Worm (Caenorhabditis elegans) whole organism, L3 larva: ENCODE data around the gene K07F5.15.

ENCODE experiments used
- R02D3.7 ChIP-seq: fragments of 150-350 bp; optimal IDR thresholded peaks from 2 replicates; lab custom pipeline; 2014; ENCODE audit warnings: missing biosample characterization, missing genetic modification characterization
- ZK546.5 ChIP-seq: sonication (generic microtip); optimal IDR thresholded peaks from 2 replicates; lab custom pipeline; 2017; ENCODE audit warnings: missing biosample characterization, missing genetic modification characterization
- ama-1 ChIP-seq: fragments of 150-350 bp; optimal IDR thresholded peaks from 2 replicates; lab custom pipeline; 2018
- ceh-16 ChIP-seq: sonication (generic microtip); optimal IDR thresholded peaks from 2 replicates; lab custom pipeline; 2017; ENCODE audit warnings: missing biosample characterization, missing genetic modification characterization
- ceh-28 ChIP-seq: fragments of 150-350 bp; optimal IDR thresholded peaks from 2 replicates; lab custom pipeline; 2014; ENCODE audit warnings: missing biosample characterization, missing genetic modification reagents, missing genetic modification characterization
- ceh-82 ChIP-seq: fragments of 150-350 bp; optimal IDR thresholded peaks from 2 replicates; lab custom pipeline; 2014; ENCODE audit warnings: missing biosample characterization, missing genetic modification characterization
- ceh-9 ChIP-seq: sonication (generic microtip); optimal IDR thresholded peaks from 2 replicates; lab custom pipeline; 2018; ENCODE audit warnings: missing biosample characterization, missing genetic modification characterization
- daf-12 ChIP-seq: fragments of 150-350 bp; optimal IDR thresholded peaks from 2 replicates; lab custom pipeline; 2014; ENCODE audit warnings: missing biosample characterization, missing genetic modification reagents, missing genetic modification characterization
- egl-5 ChIP-seq: fragments of 150-350 bp; optimal IDR thresholded peaks from 2 replicates; lab custom pipeline; 2017; ENCODE audit warnings: missing biosample characterization, missing genetic modification reagents, missing genetic modification characterization, inconsistent platforms
- elt-1 ChIP-seq: fragments of 150-350 bp; optimal IDR thresholded peaks from 2 replicates; lab custom pipeline; 2014; ENCODE audit warnings: missing biosample characterization, missing genetic modification characterization
- elt-2 ChIP-seq: sonication (generic microtip); optimal IDR thresholded peaks from 2 replicates; lab custom pipeline; 2016; ENCODE audit warnings: missing genetic modification reagents, mild to moderate bottlenecking, missing genetic modification characterization, missing compliant biosample characterization
- elt-3 ChIP-seq, 3 experiments: fragments of 150-350 bp in 1 of 3; sonication (generic microtip) in 2 of 3; optimal IDR thresholded peaks; 2 replicates in 2 of 3; 4 replicates in 1 of 3; lab custom pipeline; 2014 to 2017; ENCODE audit warnings: missing biosample characterization in 3 of 3, missing genetic modification characterization in 3 of 3
- eor-1 ChIP-seq, 2 experiments: fragments of 150-350 bp; optimal IDR thresholded peaks; 2 replicates each; lab custom pipeline; 2014 to 2018; ENCODE audit warnings: missing biosample characterization in 2 of 2, missing genetic modification characterization in 2 of 2
- fkh-10 ChIP-seq: sonication (generic microtip); optimal IDR thresholded peaks from 2 replicates; lab custom pipeline; 2017; ENCODE audit warnings: missing biosample characterization, missing genetic modification reagents, missing genetic modification characterization
- fkh-2 ChIP-seq: fragments of 150-350 bp; optimal IDR thresholded peaks from 2 replicates; lab custom pipeline; 2014; ENCODE audit warnings: missing biosample characterization, missing genetic modification reagents, missing genetic modification characterization
- fos-1 ChIP-seq: fragments of 150-350 bp; optimal IDR thresholded peaks from 2 replicates; lab custom pipeline; 2014; ENCODE audit warnings: missing biosample characterization, missing genetic modification characterization
- hmg-11 ChIP-seq: sonication (generic microtip); optimal IDR thresholded peaks from 2 replicates; lab custom pipeline; 2016; ENCODE audit warnings: missing genetic modification characterization, missing compliant biosample characterization
- jun-1 ChIP-seq: fragments of 150-350 bp; optimal IDR thresholded peaks from 2 replicates; lab custom pipeline; 2014; ENCODE audit warnings: missing biosample characterization, missing genetic modification reagents, missing genetic modification characterization
- lin-15B ChIP-seq: fragments of 150-350 bp; optimal IDR thresholded peaks from 2 replicates; lab custom pipeline; 2014; ENCODE audit warnings: missing biosample characterization, missing genetic modification characterization
- lin-39 ChIP-seq: fragments of 150-350 bp; optimal IDR thresholded peaks from 2 replicates; lab custom pipeline; 2018; ENCODE audit warnings: missing biosample characterization, missing genetic modification reagents, missing genetic modification characterization
- lsy-12 ChIP-seq: sonication (generic microtip); optimal IDR thresholded peaks from 2 replicates; lab custom pipeline; 2016; ENCODE audit warnings: mild to moderate bottlenecking, missing genetic modification characterization, missing compliant biosample characterization
- mdl-1 ChIP-seq: fragments of 150-350 bp; optimal IDR thresholded peaks from 2 replicates; lab custom pipeline; 2014; ENCODE audit warnings: missing biosample characterization, missing genetic modification characterization
- mml-1 ChIP-seq: fragments of 150-350 bp; sonication (generic microtip); optimal IDR thresholded peaks from 3 replicates; lab custom pipeline; 2014; ENCODE audit warnings: missing biosample characterization, missing genetic modification characterization
- nfya-1 ChIP-seq: sonication (generic microtip); optimal IDR thresholded peaks from 2 replicates; lab custom pipeline; 2017; ENCODE audit warnings: missing genetic modification characterization, mild to moderate bottlenecking, missing compliant biosample characterization, antibody characterized with exemption, moderate library complexity; ENCODE audit not compliant: insufficient read depth
- nhr-11 ChIP-seq: fragments of 150-350 bp; optimal IDR thresholded peaks from 2 replicates; lab custom pipeline; 2014; ENCODE audit warnings: missing biosample characterization, missing genetic modification characterization
- nhr-12 ChIP-seq: fragments of 150-350 bp; optimal IDR thresholded peaks from 2 replicates; lab custom pipeline; 2014; ENCODE audit warnings: missing biosample characterization, missing genetic modification characterization
- nhr-23 ChIP-seq: fragments of 150-350 bp; optimal IDR thresholded peaks from 2 replicates; lab custom pipeline; 2014; ENCODE audit warnings: missing biosample characterization, missing genetic modification reagents, missing genetic modification characterization
- nhr-237 ChIP-seq: fragments of 150-350 bp; optimal IDR thresholded peaks from 2 replicates; lab custom pipeline; 2014; ENCODE audit warnings: missing biosample characterization, missing genetic modification characterization
- nhr-28 ChIP-seq: fragments of 150-350 bp; optimal IDR thresholded peaks from 2 replicates; lab custom pipeline; 2014; ENCODE audit warnings: missing biosample characterization, missing genetic modification characterization
- nhr-76 ChIP-seq: fragments of 150-350 bp; sonication (generic microtip); optimal IDR thresholded peaks from 5 replicates; lab custom pipeline; 2014; ENCODE audit warnings: missing biosample characterization, missing genetic modification characterization
- nhr-77 ChIP-seq: fragments of 150-350 bp; optimal IDR thresholded peaks from 2 replicates; lab custom pipeline; 2014; ENCODE audit warnings: missing biosample characterization, missing genetic modification characterization
- pha-4 ChIP-seq: fragments of 150-350 bp; optimal IDR thresholded peaks from 2 replicates; lab custom pipeline; 2014; ENCODE audit warnings: missing biosample characterization, missing genetic modification reagents, missing genetic modification characterization
- pqm-1 ChIP-seq: fragments of 150-350 bp; optimal IDR thresholded peaks from 2 replicates; lab custom pipeline; 2017; ENCODE audit warnings: missing biosample characterization, missing genetic modification characterization, inconsistent platforms
- sea-2 ChIP-seq: fragments of 150-350 bp; sonication (generic microtip); optimal IDR thresholded peaks from 4 replicates; lab custom pipeline; 2014; ENCODE audit warnings: missing biosample characterization, missing genetic modification reagents, missing genetic modification characterization
- snpc-4 ChIP-seq: fragments of 150-350 bp; optimal IDR thresholded peaks from 2 replicates; lab custom pipeline; 2014; ENCODE audit warnings: missing biosample characterization, missing genetic modification characterization
- tbx-2 ChIP-seq: sonication (generic microtip); optimal IDR thresholded peaks from 2 replicates; lab custom pipeline; 2016; ENCODE audit warnings: mild to moderate bottlenecking, missing genetic modification characterization, missing compliant biosample characterization
- ztf-11 ChIP-seq: fragments of 150-350 bp; optimal IDR thresholded peaks from 2 replicates; lab custom pipeline; 2014; ENCODE audit warnings: missing biosample characterization, missing genetic modification characterization
- ztf-4 ChIP-seq: fragments of 150-350 bp; optimal IDR thresholded peaks from 2 replicates; lab custom pipeline; 2014; ENCODE audit warnings: missing biosample characterization, missing genetic modification characterization

K07F5.15 gene

ce11 chrIV:9846574-9846973 is 18.3 kb upstream of the K07F5.15 start, which contains the start of gene K07F5.6:
TSS of gene K07F5.6 (minus strand) at chrIV:9846674.
- TF ChIP-seq fos-1 (tag; lab: Kevin White, UChicago) (no peak), fkh-2 (tag; lab: Kevin White, UChicago) (no peak), R02D3.7 (tag; lab: Kevin White, UChicago) (no peak), nhr-11 (tag; lab: Kevin White, UChicago) (no peak), sea-2 (no peak), ceh-9 (tag; lab: Kevin White, UChicago) (no peak), nhr-76 (tag; lab: Kevin White, UChicago) (no peak), nfya-1 (tag; lab: Kevin White, UChicago) (no peak), egl-5 (tag; lab: Kevin White, UChicago) (no peak), ceh-28 (tag; lab: Kevin White, UChicago) (no peak), mml-1 (tag; lab: Kevin White, UChicago) (no peak), elt-1 (tag; lab: Kevin White, UChicago) (no peak), ZK546.5 (no peak), ztf-4 (tag; lab: Kevin White, UChicago) (no peak), lin-15B (tag; lab: Kevin White, UChicago) (no peak), elt-3 (tag; optimal IDR thresholded peaks at IDR 0.05; lab: Kevin White, UChicago) (no peak)

DNA sequence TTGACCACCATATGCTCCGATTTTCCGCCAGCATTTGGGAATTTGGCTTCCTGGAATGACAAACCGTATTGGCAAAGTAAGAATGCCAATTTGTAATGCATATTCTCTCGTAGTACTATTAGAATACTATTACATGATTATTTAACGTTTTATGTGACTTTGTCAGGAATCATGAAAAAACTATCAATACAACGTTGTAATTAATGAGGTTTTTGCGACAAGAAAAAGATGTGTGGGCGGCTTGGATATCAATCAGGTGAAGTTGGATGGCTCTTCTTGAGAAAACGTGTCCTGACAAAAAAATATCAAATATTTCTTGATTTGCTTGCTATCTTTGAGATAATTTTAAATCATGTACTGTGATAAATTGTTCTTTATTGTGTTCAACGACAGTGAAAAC is 16.8 kb upstream of the K07F5.15 start, which contains the start of gene K07F5.7:
Gene K07F5.7, minus strand, starts transcription at position 101 of the 400 bp plus-strand sequence.
- TF ChIP-seq elt-2 (tag; lab: Kevin White, UChicago) (no peak), nhr-237 (tag; lab: Kevin White, UChicago) (no peak), lsy-12 (tag; lab: Kevin White, UChicago) (no peak), ama-1 (lab: Kevin White, UChicago) (no peak), ceh-16 (tag; lab: Kevin White, UChicago) (no peak), mdl-1 (tag; lab: Kevin White, UChicago) (no peak), fkh-2 (tag; lab: Kevin White, UChicago) (no peak), fkh-10 (GFP tag; lab: Kevin White, UChicago) (no peak), snpc-4 (tag; lab: Kevin White, UChicago) (no peak), nhr-77 (tag; lab: Kevin White, UChicago) (no peak), ceh-9 (tag; lab: Kevin White, UChicago) (no peak), hmg-11 (tag; lab: Kevin White, UChicago) (no peak), mml-1 (tag; lab: Kevin White, UChicago) (no peak), pqm-1 (tag; lab: Kevin White, UChicago) (no peak), nhr-28 (tag; lab: Kevin White, UChicago) (no peak), ceh-28 (tag; lab: Kevin White, UChicago) (no peak)

DNA sequence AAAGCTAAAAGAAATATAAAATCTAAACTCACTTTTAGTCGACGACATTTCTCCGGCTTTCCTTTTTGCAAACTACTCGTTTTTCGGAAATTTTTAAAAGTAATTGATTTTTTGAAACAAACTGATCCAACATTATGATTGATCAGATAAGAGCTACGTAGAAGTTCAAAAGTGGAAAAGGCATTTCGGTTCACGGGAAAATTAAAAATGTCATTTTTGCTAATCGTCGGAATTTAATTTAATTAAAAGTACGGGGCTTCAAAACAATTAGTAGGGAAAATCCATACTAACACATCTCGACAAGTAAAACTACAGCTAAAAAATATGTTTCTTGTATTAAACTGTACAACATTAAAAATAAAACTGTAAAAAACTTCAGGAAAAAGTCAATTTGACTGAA is 15.3 kb upstream of the K07F5.15 start, which contains the start of gene K07F5.8:
Gene K07F5.8, minus strand, starts transcription at position 101 of the 400 bp plus-strand sequence.
- TF ChIP-seq ama-1 (lab: Kevin White, UChicago) (no peak), lsy-12 (tag; lab: Kevin White, UChicago) (no peak), ceh-82 (tag; lab: Kevin White, UChicago) (no peak), ztf-4 (tag; lab: Kevin White, UChicago) (no peak), nhr-12 (tag; lab: Kevin White, UChicago) (no peak), daf-12 (tag; lab: Kevin White, UChicago) (no peak), nhr-11 (tag; lab: Kevin White, UChicago) (no peak), jun-1 (tag; lab: Kevin White, UChicago) (no peak), nhr-23 (tag; lab: Kevin White, UChicago) (no peak), nhr-76 (tag; lab: Kevin White, UChicago) (no peak), nfya-1 (tag; lab: Kevin White, UChicago) (no peak), snpc-4 (tag; lab: Kevin White, UChicago) (no peak), nhr-28 (tag; lab: Kevin White, UChicago) (no peak), ceh-28 (tag; lab: Kevin White, UChicago) (no peak)

ce11 chrIV:9850931-9851330 is 13.9 kb upstream of the K07F5.15 start, which contains the start of gene ssp-10:
TSS of gene ssp-10 (minus strand) at chrIV:9851031.
- no peak for TF ChIP-seq ztf-4 (tag; lab: Kevin White, UChicago)
- TF ChIP-seq elt-1 (tag; lab: Kevin White, UChicago) = no peak
- TF ChIP-seq ztf-11 = no peak
- TF ChIP-seq eor-1 (tag; optimal IDR thresholded peaks at IDR 0.05; lab: Kevin White, UChicago) = no peak
- TF ChIP-seq tbx-2 (tag; lab: Kevin White, UChicago) = no peak
- TF ChIP-seq nhr-11 (tag; lab: Kevin White, UChicago) = no peak
- TF ChIP-seq pha-4 = no peak
- TF ChIP-seq lin-39 (tag; lab: Kevin White, UChicago) = no peak
- TF ChIP-seq nhr-12 (tag; lab: Kevin White, UChicago) = no peak
- no peak for TF ChIP-seq nhr-237 (tag; lab: Kevin White, UChicago)
